Fruit fly (Drosophila melanogaster): ENCODE results near the gene poe.

The poe gene

DNA sequence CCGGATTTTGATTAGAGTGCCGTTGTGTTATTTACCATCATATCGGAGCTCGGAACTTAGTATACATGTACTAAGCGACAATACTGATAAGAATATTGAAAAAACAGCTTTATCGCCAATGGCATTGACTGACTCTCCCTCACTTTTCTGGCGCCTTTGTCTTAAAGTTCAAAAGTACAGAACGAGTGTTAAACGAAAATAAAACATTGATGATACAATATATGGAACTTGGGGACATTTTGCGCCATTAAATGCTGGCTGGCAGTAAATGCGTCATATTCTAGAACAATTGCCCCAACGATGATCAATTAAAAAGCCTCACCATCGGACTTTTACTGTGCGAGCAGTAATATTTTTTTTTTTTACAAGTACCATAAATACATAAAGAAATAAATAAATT lies 23.8 kb upstream of the poe start (continued):
- TF ChIP-seq chinmo (GFP tag; IDR thresholded peaks at IDR 0.05; ENCODE audit: partially characterized antibody) (0 out of 4 replicates have a peak, but pooled peaks have one; percentile 37), lbe (GFP tag; optimal IDR thresholded peaks at IDR 0.05) (peak; percentile 11), Dbx (GFP tag; IDR thresholded peaks at IDR 0.05) (peak; percentile 5; the same call in 1 of the 3 replicates)

DNA sequence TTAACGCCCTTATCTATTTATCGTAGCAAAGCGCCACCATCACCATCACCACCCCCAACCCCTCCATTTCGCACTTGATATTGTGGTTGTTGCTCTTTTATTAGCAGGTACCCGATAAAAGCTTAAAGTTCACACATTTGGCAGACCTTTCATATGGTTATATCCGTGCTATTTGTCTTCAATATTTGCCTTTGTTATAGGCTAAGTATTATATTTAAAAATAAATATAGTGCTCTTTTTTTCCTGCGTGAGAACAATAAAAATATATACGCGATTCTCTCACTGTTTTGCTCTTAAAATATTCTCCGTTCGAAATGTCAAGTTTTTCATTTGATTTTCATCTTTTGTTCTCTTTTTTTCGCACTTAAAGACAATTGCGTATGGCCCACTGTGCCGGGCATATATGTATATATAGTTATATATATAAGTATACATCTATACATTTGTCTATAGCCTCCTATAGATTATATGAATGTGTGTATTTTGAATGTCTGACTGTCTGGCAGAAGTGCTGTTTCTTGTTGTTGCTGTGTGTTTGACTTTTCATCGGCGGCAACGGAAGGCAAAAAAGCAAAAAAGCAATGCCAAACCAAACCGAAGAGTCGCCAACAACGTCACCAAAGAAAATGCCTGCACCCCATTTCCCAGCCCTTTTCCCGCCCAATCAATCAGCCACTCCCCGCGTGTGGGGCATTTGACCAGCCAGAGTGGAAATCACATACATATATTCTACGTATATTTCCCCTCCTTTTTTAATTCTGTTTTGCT lies 22.8 kb upstream of the poe start:
- TF ChIP-seq CG10543 (GFP tag; optimal IDR thresholded peaks at IDR 0.05), result peak; percentile 62
- TF ChIP-seq shn (GFP tag; optimal IDR thresholded peaks at IDR 0.05), result no peak
- TF ChIP-seq CG3995 (GFP tag; optimal IDR thresholded peaks at IDR 0.05), result no peak
- TF ChIP-seq CG4282 (GFP tag; optimal IDR thresholded peaks at IDR 0.05), result no peak
- no peak for TF ChIP-seq CG11456 (GFP tag; IDR thresholded peaks at IDR 0.05)
- no peak for TF ChIP-seq CG6175 (GFP tag; IDR thresholded peaks at IDR 0.05)
- TF ChIP-seq Trl (optimal IDR thresholded peaks at IDR 0.05), result peak in 1 of 2 experiments; percentile 47
- no peak for TF ChIP-seq Trl (GFP tag; optimal IDR thresholded peaks at IDR 0.05)
- TF ChIP-seq row (GFP tag; IDR thresholded peaks at IDR 0.05), result peak; percentile 28; the same call in 1 of the 3 replicates
- TF ChIP-seq z (GFP tag; IDR thresholded peaks at IDR 0.05), result no peak
- TF ChIP-seq Atf-2 (GFP tag; optimal IDR thresholded peaks at IDR 0.05), result no peak
- peak; percentile 16 for TF ChIP-seq dmrt99B (tag; optimal IDR thresholded peaks at IDR 0.05)
- TF ChIP-seq CG14014 (GFP tag; IDR thresholded peaks at IDR 0.05), result no peak
- no peak for TF ChIP-seq zf30C (GFP tag; optimal IDR thresholded peaks at IDR 0.05)
- TF ChIP-seq nerfin-2 (GFP tag; IDR thresholded peaks at IDR 0.05; ENCODE audit: partially characterized antibody), result 0 out of 2 replicates have a peak, but pooled peaks have one; percentile 8
- no peak for TF ChIP-seq CG17612 (GFP tag; IDR thresholded peaks at IDR 0.05)
- TF ChIP-seq CG3281 (GFP tag; optimal IDR thresholded peaks at IDR 0.05), result peak; percentile 15
- peak; percentile 18; the same call in 1 of the 2 replicates for TF ChIP-seq crol (GFP tag; IDR thresholded peaks at IDR 0.05)
- no peak for TF ChIP-seq CG10366 (GFP tag; IDR thresholded peaks at IDR 0.05)
- TF ChIP-seq odd (GFP tag; optimal IDR thresholded peaks at IDR 0.05), result no peak
- TF ChIP-seq CG2116 (GFP tag; optimal IDR thresholded peaks at IDR 0.05), result no peak
- TF ChIP-seq peb (GFP tag; IDR thresholded peaks at IDR 0.05), result no peak
- no peak for TF ChIP-seq PHDP (tag; optimal IDR thresholded peaks at IDR 0.05)
- TF ChIP-seq fu2 (GFP tag; optimal IDR thresholded peaks at IDR 0.05), result no peak
- TF ChIP-seq sug (tag; optimal IDR thresholded peaks at IDR 0.05), result peak; percentile 13
- TF ChIP-seq Drgx (GFP tag; IDR thresholded peaks at IDR 0.05), result peak; percentile 59
- peak; percentile 17 for TF ChIP-seq B-H2 (GFP tag; optimal IDR thresholded peaks at IDR 0.05)
- no peak for TF ChIP-seq CG17359 (tag; optimal IDR thresholded peaks at IDR 0.05)
- no peak for TF ChIP-seq ato (GFP tag; IDR thresholded peaks at IDR 0.05; ENCODE audit: partially characterized antibody)
- no peak for TF ChIP-seq CG3838 (GFP tag; optimal IDR thresholded peaks at IDR 0.05)
- no peak for TF ChIP-seq CG34376 (GFP tag; optimal IDR thresholded peaks at IDR 0.05)
- TF ChIP-seq CHES-1-like (GFP tag; optimal IDR thresholded peaks at IDR 0.05), result no peak
- no peak for TF ChIP-seq unpg (GFP tag; optimal IDR thresholded peaks at IDR 0.05)
- no peak for TF ChIP-seq MTF-1 (GFP tag; optimal IDR thresholded peaks at IDR 0.05; ENCODE audit: borderline replicate concordance)
- TF ChIP-seq CG6813 (GFP tag; optimal IDR thresholded peaks at IDR 0.05), result peak; percentile 17
- 0 out of 3 replicates have a peak, but pooled peaks have one; percentile 23 for TF ChIP-seq CG34422 (GFP tag; IDR thresholded peaks at IDR 0.05)
- no peak for TF ChIP-seq ken (GFP tag; IDR thresholded peaks at IDR 0.05)
- peak; percentile 12 for TF ChIP-seq Meics (GFP tag; optimal IDR thresholded peaks at IDR 0.05)
- TF ChIP-seq Fer1 (GFP tag; optimal IDR thresholded peaks at IDR 0.05), result peak; percentile 30
- TF ChIP-seq gem (tag; optimal IDR thresholded peaks at IDR 0.05), result peak; percentile 20
- no peak for TF ChIP-seq CG1529 (GFP tag; optimal IDR thresholded peaks at IDR 0.05)
- no peak for TF ChIP-seq Hr78 (GFP tag; optimal IDR thresholded peaks at IDR 0.05)
- TF ChIP-seq CG32532 (GFP tag; IDR thresholded peaks at IDR 0.05), result 0 out of 2 replicates have a peak, but pooled peaks have one; percentile 11
- TF ChIP-seq CG13287 (GFP tag; IDR thresholded peaks at IDR 0.05; ENCODE audit: partially characterized antibody), result peak; percentile 14; the same call in 1 of the 2 replicates
